Worm (Caenorhabditis elegans) whole organism, L3 larva: Measurements from ENCODE around the gene sir-2.3.
A peak's percentile ranks its signal among the peaks of the same experiment; 100 is the strongest.

Experiments
- R02D3.7 ChIP-seq: fragments of 150-350 bp; optimal IDR thresholded peaks from 2 replicates; lab custom pipeline; 2014; ENCODE audit warnings: missing biosample characterization, missing genetic modification characterization
- ZK546.5 ChIP-seq: sonication (generic microtip); optimal IDR thresholded peaks from 2 replicates; lab custom pipeline; 2017; ENCODE audit warnings: missing biosample characterization, missing genetic modification characterization
- aly-2 ChIP-seq: fragments of 150-350 bp; optimal IDR thresholded peaks from 2 replicates; lab custom pipeline; 2014; ENCODE audit warnings: missing biosample characterization, missing genetic modification characterization
- ama-1 ChIP-seq: fragments of 150-350 bp; optimal IDR thresholded peaks from 2 replicates; lab custom pipeline; 2018
- ceh-28 ChIP-seq: fragments of 150-350 bp; optimal IDR thresholded peaks from 2 replicates; lab custom pipeline; 2014; ENCODE audit warnings: missing biosample characterization, missing genetic modification reagents, missing genetic modification characterization
- ceh-82 ChIP-seq: fragments of 150-350 bp; optimal IDR thresholded peaks from 2 replicates; lab custom pipeline; 2014; ENCODE audit warnings: missing biosample characterization, missing genetic modification characterization
- ceh-9 ChIP-seq: sonication (generic microtip); optimal IDR thresholded peaks from 2 replicates; lab custom pipeline; 2018; ENCODE audit warnings: missing biosample characterization, missing genetic modification characterization
- daf-12 ChIP-seq: fragments of 150-350 bp; optimal IDR thresholded peaks from 2 replicates; lab custom pipeline; 2014; ENCODE audit warnings: missing biosample characterization, missing genetic modification reagents, missing genetic modification characterization
- egl-27 ChIP-seq: sonication (generic microtip); optimal IDR thresholded peaks from 4 replicates; lab custom pipeline; 2017; ENCODE audit warnings: missing biosample characterization, missing genetic modification reagents, missing genetic modification characterization
- egl-5 ChIP-seq: fragments of 150-350 bp; optimal IDR thresholded peaks from 2 replicates; lab custom pipeline; 2017; ENCODE audit warnings: missing biosample characterization, missing genetic modification reagents, missing genetic modification characterization, inconsistent platforms
- elt-1 ChIP-seq: fragments of 150-350 bp; optimal IDR thresholded peaks from 2 replicates; lab custom pipeline; 2014; ENCODE audit warnings: missing biosample characterization, missing genetic modification characterization
- elt-2 ChIP-seq: sonication (generic microtip); optimal IDR thresholded peaks from 2 replicates; lab custom pipeline; 2016; ENCODE audit warnings: missing genetic modification reagents, mild to moderate bottlenecking, missing genetic modification characterization, missing compliant biosample characterization
- fkh-10 ChIP-seq: sonication (generic microtip); optimal IDR thresholded peaks from 2 replicates; lab custom pipeline; 2017; ENCODE audit warnings: missing biosample characterization, missing genetic modification reagents, missing genetic modification characterization
- fos-1 ChIP-seq: fragments of 150-350 bp; optimal IDR thresholded peaks from 2 replicates; lab custom pipeline; 2014; ENCODE audit warnings: missing biosample characterization, missing genetic modification characterization
- hmg-11 ChIP-seq: sonication (generic microtip); optimal IDR thresholded peaks from 2 replicates; lab custom pipeline; 2016; ENCODE audit warnings: missing genetic modification characterization, missing compliant biosample characterization
- jun-1 ChIP-seq: fragments of 150-350 bp; optimal IDR thresholded peaks from 2 replicates; lab custom pipeline; 2014; ENCODE audit warnings: missing biosample characterization, missing genetic modification reagents, missing genetic modification characterization
- lin-15B ChIP-seq: fragments of 150-350 bp; optimal IDR thresholded peaks from 2 replicates; lab custom pipeline; 2014; ENCODE audit warnings: missing biosample characterization, missing genetic modification characterization
- mml-1 ChIP-seq: fragments of 150-350 bp; sonication (generic microtip); optimal IDR thresholded peaks from 3 replicates; lab custom pipeline; 2014; ENCODE audit warnings: missing biosample characterization, missing genetic modification characterization
- nfya-1 ChIP-seq: sonication (generic microtip); optimal IDR thresholded peaks from 2 replicates; lab custom pipeline; 2017; ENCODE audit warnings: missing genetic modification characterization, mild to moderate bottlenecking, missing compliant biosample characterization, antibody characterized with exemption, moderate library complexity; ENCODE audit not compliant: insufficient read depth
- nhr-11 ChIP-seq: fragments of 150-350 bp; optimal IDR thresholded peaks from 2 replicates; lab custom pipeline; 2014; ENCODE audit warnings: missing biosample characterization, missing genetic modification characterization
- nhr-12 ChIP-seq: fragments of 150-350 bp; optimal IDR thresholded peaks from 2 replicates; lab custom pipeline; 2014; ENCODE audit warnings: missing biosample characterization, missing genetic modification characterization
- nhr-23 ChIP-seq: fragments of 150-350 bp; optimal IDR thresholded peaks from 2 replicates; lab custom pipeline; 2014; ENCODE audit warnings: missing biosample characterization, missing genetic modification reagents, missing genetic modification characterization
- nhr-237 ChIP-seq: fragments of 150-350 bp; optimal IDR thresholded peaks from 2 replicates; lab custom pipeline; 2014; ENCODE audit warnings: missing biosample characterization, missing genetic modification characterization
- nhr-25 ChIP-seq: sonication (generic microtip); optimal IDR thresholded peaks from 2 replicates; lab custom pipeline; 2017; ENCODE audit warnings: missing biosample characterization, missing genetic modification characterization
- nhr-28 ChIP-seq: fragments of 150-350 bp; optimal IDR thresholded peaks from 2 replicates; lab custom pipeline; 2014; ENCODE audit warnings: missing biosample characterization, missing genetic modification characterization
- nhr-43 ChIP-seq: sonication (generic microtip); optimal IDR thresholded peaks from 2 replicates; lab custom pipeline; 2016; ENCODE audit warnings: mild to moderate bottlenecking, missing genetic modification characterization, missing compliant biosample characterization; ENCODE audit not compliant: poor library complexity, severe bottlenecking
- nhr-67 ChIP-seq: fragments of 150-350 bp; optimal IDR thresholded peaks from 2 replicates; lab custom pipeline; 2014; ENCODE audit warnings: missing biosample characterization, missing genetic modification characterization
- nhr-76 ChIP-seq: fragments of 150-350 bp; sonication (generic microtip); optimal IDR thresholded peaks from 5 replicates; lab custom pipeline; 2014; ENCODE audit warnings: missing biosample characterization, missing genetic modification characterization
- nhr-77 ChIP-seq: fragments of 150-350 bp; optimal IDR thresholded peaks from 2 replicates; lab custom pipeline; 2014; ENCODE audit warnings: missing biosample characterization, missing genetic modification characterization
- pqm-1 ChIP-seq: fragments of 150-350 bp; optimal IDR thresholded peaks from 2 replicates; lab custom pipeline; 2017; ENCODE audit warnings: missing biosample characterization, missing genetic modification characterization, inconsistent platforms
- skn-1 ChIP-seq: fragments of 150-350 bp; optimal IDR thresholded peaks from 2 replicates; lab custom pipeline; 2014; ENCODE audit warnings: missing biosample characterization, missing genetic modification characterization
- snpc-4 ChIP-seq: fragments of 150-350 bp; optimal IDR thresholded peaks from 2 replicates; lab custom pipeline; 2014; ENCODE audit warnings: missing biosample characterization, missing genetic modification characterization
- tbx-2 ChIP-seq: sonication (generic microtip); optimal IDR thresholded peaks from 2 replicates; lab custom pipeline; 2016; ENCODE audit warnings: mild to moderate bottlenecking, missing genetic modification characterization, missing compliant biosample characterization
- unc-39 ChIP-seq: sonication (generic microtip); optimal IDR thresholded peaks from 4 replicates; lab custom pipeline; 2017; ENCODE audit warnings: missing biosample characterization, missing genetic modification characterization
- unc-62 ChIP-seq: fragments of 150-350 bp; sonication (generic microtip); optimal IDR thresholded peaks from 4 replicates; lab custom pipeline; 2014; ENCODE audit warnings: missing biosample characterization, missing genetic modification reagents, missing genetic modification characterization
- zag-1 ChIP-seq: fragments of 150-350 bp; optimal IDR thresholded peaks from 2 replicates; lab custom pipeline; 2014; ENCODE audit warnings: missing biosample characterization, missing genetic modification characterization

The sir-2.3 gene

ce11 chrX:13331386-13331785 is at the start of gene sir-2.3:
TSS of gene sir-2.3 (plus strand) at chrX:13331686.
- no peak for TF ChIP-seq zag-1 (tag; lab: Kevin White, UChicago)
- TF ChIP-seq fos-1 (tag; lab: Kevin White, UChicago), result no peak
- no peak for TF ChIP-seq R02D3.7 (tag; lab: Kevin White, UChicago)
- no peak for TF ChIP-seq nhr-237 (tag; lab: Kevin White, UChicago)
- TF ChIP-seq fkh-10 (GFP tag; lab: Kevin White, UChicago), result no peak
- no peak for TF ChIP-seq nhr-12
- no peak for TF ChIP-seq nhr-25 (tag; lab: Kevin White, UChicago)
- no peak for TF ChIP-seq nhr-23
- TF ChIP-seq nhr-77 (tag; lab: Kevin White, UChicago), result no peak
- TF ChIP-seq elt-1 (tag; lab: Kevin White, UChicago), result no peak
- TF ChIP-seq hmg-11 (tag; lab: Kevin White, UChicago), result no peak
- no peak for TF ChIP-seq ceh-82 (tag; lab: Kevin White, UChicago)
- no peak for TF ChIP-seq lin-15B (tag; lab: Kevin White, UChicago)
- TF ChIP-seq aly-2 (tag; lab: Kevin White, UChicago), result no peak
- TF ChIP-seq daf-12 (tag; lab: Kevin White, UChicago), result no peak

ce11 chrX:13283462-13283861 is 48.0 kb upstream of the sir-2.3 start:
- TF ChIP-seq ceh-82 (tag; lab: Kevin White, UChicago) (no peak), unc-39 (tag; lab: Kevin White, UChicago) (no peak), hmg-11 (tag; lab: Kevin White, UChicago) (no peak), mml-1 (tag; lab: Kevin White, UChicago) (no peak), zag-1 (tag; lab: Kevin White, UChicago) (no peak), elt-2 (tag; lab: Kevin White, UChicago) (peak; percentile 16), nhr-43 (tag; lab: Kevin White, UChicago) (peak; percentile 62), nhr-11 (tag; lab: Kevin White, UChicago) (no peak), egl-5 (tag; lab: Kevin White, UChicago) (no peak), nhr-25 (tag; lab: Kevin White, UChicago) (no peak)
- TF ChIP-seq, all 47 proteins: peak for 2

- TF ChIP-seq ZK546.5 (tag; lab: Kevin White, UChicago) (no peak), tbx-2 (tag; lab: Kevin White, UChicago) (no peak), zag-1 (tag; lab: Kevin White, UChicago) (no peak), egl-5 (tag; lab: Kevin White, UChicago) (no peak), pqm-1 (tag; lab: Kevin White, UChicago) (no peak), nhr-237 (tag; lab: Kevin White, UChicago) (no peak), unc-62 (GFP tag; lab: Kevin White, UChicago) (no peak), nhr-76 (tag; lab: Kevin White, UChicago) (no peak), mml-1 (tag; lab: Kevin White, UChicago) (no peak), ama-1 (no peak), jun-1 (tag; lab: Kevin White, UChicago) (no peak), hmg-11 (tag; lab: Kevin White, UChicago) (no peak), snpc-4 (tag; lab: Kevin White, UChicago) (no peak), fos-1 (tag; lab: Kevin White, UChicago) (no peak), daf-12 (tag; lab: Kevin White, UChicago) (no peak), nhr-28 (tag; lab: Kevin White, UChicago) (no peak), ceh-28 (tag; lab: Kevin White, UChicago) (no peak)
These were observed 47.4 kb upstream of the sir-2.3 start, which contains the start of gene cyp-14A4 for ce11 chrX:13284091-13284490. TSS of gene cyp-14A4 (minus strand) at chrX:13284197.

- TF ChIP-seq nhr-67 (tag; lab: Kevin White, UChicago), result no peak
- TF ChIP-seq ama-1, result no peak
- no peak for TF ChIP-seq nhr-77 (tag; lab: Kevin White, UChicago)
- no peak for TF ChIP-seq nhr-28 (tag; lab: Kevin White, UChicago)
- TF ChIP-seq nhr-11 (tag; lab: Kevin White, UChicago), result no peak
- TF ChIP-seq elt-1 (tag; lab: Kevin White, UChicago), result no peak
- no peak for TF ChIP-seq egl-27
- no peak for TF ChIP-seq nfya-1 (tag; lab: Kevin White, UChicago)
- no peak for TF ChIP-seq ceh-9 (tag; lab: Kevin White, UChicago)
- no peak for TF ChIP-seq lin-15B (tag; lab: Kevin White, UChicago)
- TF ChIP-seq fos-1 (tag; lab: Kevin White, UChicago), result no peak
- no peak for TF ChIP-seq tbx-2 (tag; lab: Kevin White, UChicago)
- TF ChIP-seq daf-12 (tag; lab: Kevin White, UChicago), result no peak
- no peak for TF ChIP-seq skn-1 (tag; lab: Kevin White, UChicago)
- TF ChIP-seq aly-2 (tag; lab: Kevin White, UChicago), result no peak
- TF ChIP-seq elt-2 (tag; lab: Kevin White, UChicago), result no peak
These were observed 46.9 kb upstream of the sir-2.3 start for ce11 chrX:13284618-13285017.
